Fruit fly (Drosophila melanogaster) whole organism, embryonic: ENCODE results near the gene Nnp-1.

Experiments used
- Adf1 ChIP-seq: fragments of 200-800 bp; sonication (Bioruptor generic); IDR thresholded peaks from 2 replicates; pipeline ENCODE4 v1.3.6; 2022; ENCODE audit warnings: missing biosample characterization, missing genetic modification characterization
- Aef1 ChIP-seq: fragments of 200-800 bp; sonication (Bioruptor generic); IDR thresholded peaks from 3 replicates; pipeline ENCODE4 v1.3.6; 2022; ENCODE audit warnings: missing biosample characterization, missing genetic modification characterization
- Atf-2 ChIP-seq: fragments of 200-800 bp; sonication (Bioruptor generic); optimal IDR thresholded peaks from 2 replicates; lab custom pipeline; 2016; ENCODE audit warnings: missing biosample characterization, missing genetic modification characterization
- Atf3 ChIP-seq: fragments of 200-800 bp; sonication (Bioruptor generic); optimal IDR thresholded peaks from 3 replicates; lab custom pipeline; 2016; ENCODE audit warnings: missing biosample characterization, missing genetic modification characterization
- CG11093 ChIP-seq: fragments of 200-800 bp; sonication (Bioruptor generic); IDR thresholded peaks from 3 replicates; pipeline ENCODE4 v1.3.6; 2022; ENCODE audit warnings: missing biosample characterization, missing genetic modification characterization
- CG12104 ChIP-seq: fragments of 200-800 bp; sonication (Bioruptor generic); optimal IDR thresholded peaks from 3 replicates; lab custom pipeline; 2016; ENCODE audit warnings: missing biosample characterization, missing genetic modification characterization
- CG12299 ChIP-seq: fragments of 200-800 bp; sonication (Bioruptor generic); optimal IDR thresholded peaks from 2 replicates; lab custom pipeline; 2018; ENCODE audit warnings: missing biosample characterization, mild to moderate bottlenecking, missing genetic modification characterization
- CG12391 ChIP-seq: fragments of 200-800 bp; sonication (Bioruptor generic); optimal IDR thresholded peaks from 3 replicates; lab custom pipeline; 2018; ENCODE audit warnings: missing biosample characterization, mild to moderate bottlenecking, missing genetic modification characterization, moderate library complexity
- CG13296 ChIP-seq: fragments of 200-800 bp; sonication (Bioruptor generic); optimal IDR thresholded peaks from 3 replicates; lab custom pipeline; 2018; ENCODE audit warnings: missing biosample characterization, mild to moderate bottlenecking, missing genetic modification characterization
- CG14860 ChIP-seq: fragments of 200-800 bp; sonication (Bioruptor generic); IDR thresholded peaks from 3 replicates; pipeline ENCODE4 v1.3.6; 2022; ENCODE audit warnings: missing biosample characterization, missing genetic modification characterization; ENCODE audit not compliant: partially characterized antibody
- CG15011 ChIP-seq: fragments of 200-800 bp; sonication (Bioruptor generic); optimal IDR thresholded peaks from 3 replicates; lab custom pipeline; 2018; ENCODE audit warnings: missing biosample characterization, mild to moderate bottlenecking, missing genetic modification characterization
- CG15601 ChIP-seq: fragments of 200-800 bp; sonication (Bioruptor generic); optimal IDR thresholded peaks from 3 replicates; lab custom pipeline; 2019; ENCODE audit warnings: missing biosample characterization, mild to moderate bottlenecking, missing genetic modification characterization, moderate library complexity
- CG1603 ChIP-seq: fragments of 200-800 bp; sonication (Bioruptor generic); optimal IDR thresholded peaks from 2 replicates; lab custom pipeline; 2019; ENCODE audit warnings: missing biosample characterization, mild to moderate bottlenecking, missing genetic modification characterization, moderate library complexity
- CG17328 ChIP-seq: fragments of 200-800 bp; sonication (Bioruptor generic); IDR thresholded peaks from 2 replicates; pipeline ENCODE4 v1.3.6; 2022; ENCODE audit warnings: missing biosample characterization, missing genetic modification characterization
- CG3407 ChIP-seq: fragments of 200-800 bp; sonication (Bioruptor generic); optimal IDR thresholded peaks from 2 replicates; lab custom pipeline; 2018; ENCODE audit warnings: missing biosample characterization, mild to moderate bottlenecking, missing genetic modification characterization
- CG3847 ChIP-seq: fragments of 200-800 bp; sonication (Bioruptor generic); IDR thresholded peaks from 2 replicates; pipeline ENCODE4 v1.3.6; 2022; ENCODE audit warnings: missing biosample characterization, missing genetic modification characterization
- CG4360 ChIP-seq: fragments of 200-800 bp; sonication (Bioruptor generic); IDR thresholded peaks from 2 replicates; pipeline ENCODE4 v1.3.6; 2022; ENCODE audit warnings: missing biosample characterization, missing genetic modification characterization
- CG6683 ChIP-seq: fragments of 200-800 bp; sonication (Bioruptor generic); optimal IDR thresholded peaks from 2 replicates; lab custom pipeline; 2017; ENCODE audit warnings: missing biosample characterization, mild to moderate bottlenecking, missing genetic modification characterization, missing genetic modification reagents
- CG8290 ChIP-seq, 3 experiments: fragments of 200-800 bp; sonication (Bioruptor generic); optimal IDR thresholded peaks; 2 replicates each; lab custom pipeline; 2016 to 2019; ENCODE audit warnings: missing biosample characterization in 3 of 3, missing genetic modification characterization in 3 of 3, mild to moderate bottlenecking in 2 of 3, moderate library complexity in 1 of 3
- CG9609 ChIP-seq: fragments of 200-800 bp; sonication (Bioruptor generic); optimal IDR thresholded peaks from 3 replicates; lab custom pipeline; 2016; ENCODE audit warnings: missing biosample characterization, missing genetic modification characterization
- CkIIα-i1 ChIP-seq: fragments of 200-800 bp; sonication (Bioruptor generic); IDR thresholded peaks from 2 replicates; pipeline ENCODE4 v1.3.6; 2022; ENCODE audit warnings: missing biosample characterization, missing genetic modification characterization
- D19B ChIP-seq: fragments of 200-800 bp; sonication (Bioruptor generic); optimal IDR thresholded peaks from 2 replicates; lab custom pipeline; 2017; ENCODE audit warnings: missing biosample characterization, mild to moderate bottlenecking, missing genetic modification characterization
- Mad ChIP-seq: fragments of 200-800 bp; sonication (Bioruptor generic); optimal IDR thresholded peaks from 2 replicates; lab custom pipeline; 2016; ENCODE audit warnings: missing biosample characterization, missing genetic modification characterization
- NfI ChIP-seq: fragments of 200-800 bp; sonication (Bioruptor generic); optimal IDR thresholded peaks from 3 replicates; lab custom pipeline; 2018; ENCODE audit warnings: missing biosample characterization, mild to moderate bottlenecking, missing genetic modification characterization, moderate library complexity
- Oli ChIP-seq: fragments of 200-800 bp; sonication (Bioruptor generic); optimal IDR thresholded peaks from 2 replicates; lab custom pipeline; 2018; ENCODE audit warnings: missing biosample characterization, mild to moderate bottlenecking, missing genetic modification characterization, moderate library complexity
- Ptx1 ChIP-seq: fragments of 200-800 bp; sonication (Bioruptor generic); IDR thresholded peaks from 2 replicates; pipeline ENCODE4 v1.3.6; 2022; ENCODE audit warnings: missing biosample characterization, missing genetic modification characterization
- TFAM ChIP-seq: fragments of 200-800 bp; sonication (Bioruptor generic); optimal IDR thresholded peaks from 2 replicates; lab custom pipeline; 2017; ENCODE audit warnings: missing biosample characterization, missing genetic modification characterization, inconsistent platforms
- Taf1 ChIP-seq: fragments of 200-800 bp; sonication (Bioruptor generic); IDR thresholded peaks from 2 replicates; pipeline ENCODE4 v1.3.6; 2022; ENCODE audit warnings: missing biosample characterization, missing genetic modification characterization
- ap ChIP-seq: fragments of 200-800 bp; sonication (Bioruptor generic); IDR thresholded peaks from 2 replicates; pipeline ENCODE4 v1.3.6; 2022; ENCODE audit warnings: missing biosample characterization, missing genetic modification characterization
- ase ChIP-seq: fragments of 200-800 bp; sonication (Bioruptor generic); IDR thresholded peaks from 3 replicates; pipeline ENCODE4 v1.3.6; 2022; ENCODE audit warnings: missing biosample characterization, missing genetic modification characterization
- cg ChIP-seq: fragments of 200-800 bp; sonication (Bioruptor generic); optimal IDR thresholded peaks from 3 replicates; lab custom pipeline; 2019; ENCODE audit warnings: missing biosample characterization, mild to moderate bottlenecking, missing genetic modification characterization, moderate library complexity
- danr ChIP-seq: fragments of 200-800 bp; sonication (Bioruptor generic); IDR thresholded peaks from 2 replicates; pipeline ENCODE4 v1.3.6; 2022; ENCODE audit warnings: missing biosample characterization, missing genetic modification characterization
- fd3F ChIP-seq: fragments of 200-800 bp; sonication (Bioruptor generic); optimal IDR thresholded peaks from 2 replicates; lab custom pipeline; 2018; ENCODE audit warnings: missing biosample characterization, mild to moderate bottlenecking, missing genetic modification characterization, moderate library complexity
- gcm2 ChIP-seq: fragments of 200-800 bp; sonication (Bioruptor generic); optimal IDR thresholded peaks from 2 replicates; lab custom pipeline; 2016; ENCODE audit warnings: missing biosample characterization, missing genetic modification characterization
- hkb ChIP-seq, 2 experiments: fragments of 200-800 bp in 1 of 2; fragments of >200 bp in 1 of 2; sonication (Bioruptor generic) in 1 of 2; IDR thresholded peaks in 1 of 2; optimal IDR thresholded peaks in 1 of 2; 2 replicates each; pipeline versions ENCODE4 v1.3.6 to Lab custom; 2017 to 2022; ENCODE audit warnings: missing biosample characterization in 1 of 2, missing genetic modification characterization in 1 of 2
- hth ChIP-seq: fragments of >200 bp; optimal IDR thresholded peaks from 2 replicates; lab custom pipeline; 2017; ENCODE audit warnings: inconsistent platforms
- kay ChIP-seq: fragments of 200-800 bp; sonication (Bioruptor generic); optimal IDR thresholded peaks from 2 replicates; lab custom pipeline; 2016; ENCODE audit warnings: missing biosample characterization, missing genetic modification characterization
- nom ChIP-seq: fragments of 200-800 bp; sonication (Bioruptor generic); optimal IDR thresholded peaks from 2 replicates; lab custom pipeline; 2017; ENCODE audit warnings: missing biosample characterization, missing genetic modification characterization, mild to moderate bottlenecking, moderate library complexity, missing genetic modification reagents
- prd ChIP-seq, 3 experiments: fragments of >200 bp in 2 of 3; fragments of 200-800 bp in 1 of 3; sonication (Bioruptor generic) in 1 of 3; optimal IDR thresholded peaks in 2 of 3; IDR thresholded peaks in 1 of 3; 2 replicates in 2 of 3; 3 replicates in 1 of 3; pipeline versions ENCODE4 v1.3.6 to Lab custom; 2017 to 2022; ENCODE audit warnings: missing biosample characterization in 1 of 3, missing genetic modification characterization in 1 of 3
- pros ChIP-seq: fragments of 200-800 bp; sonication (Bioruptor generic); optimal IDR thresholded peaks from 3 replicates; lab custom pipeline; 2019; ENCODE audit warnings: missing biosample characterization, mild to moderate bottlenecking, missing genetic modification characterization, moderate library complexity
- pum ChIP-seq: fragments of 200-800 bp; sonication (Bioruptor generic); optimal IDR thresholded peaks from 2 replicates; lab custom pipeline; 2016; ENCODE audit warnings: missing biosample characterization, missing genetic modification characterization
- pzg ChIP-seq: fragments of 200-800 bp; sonication (Bioruptor generic); optimal IDR thresholded peaks from 3 replicates; lab custom pipeline; 2018; ENCODE audit warnings: missing biosample characterization, mild to moderate bottlenecking, missing genetic modification characterization, moderate library complexity
- sr ChIP-seq: fragments of 200-800 bp; sonication (Bioruptor generic); IDR thresholded peaks from 3 replicates; pipeline ENCODE4 v1.3.6; 2022; ENCODE audit warnings: missing biosample characterization, missing genetic modification characterization
- sug ChIP-seq: fragments of 200-800 bp; optimal IDR thresholded peaks from 2 replicates; lab custom pipeline; 2019; ENCODE audit warnings: missing biosample characterization, mild to moderate bottlenecking, missing genetic modification characterization, moderate library complexity
- tll ChIP-seq, 2 experiments: fragments of 200-800 bp in 1 of 2; fragments of >200 bp in 1 of 2; sonication (Bioruptor generic) in 1 of 2; optimal IDR thresholded peaks; 2 replicates each; lab custom pipeline; 2017 to 2019; ENCODE audit warnings: missing biosample characterization in 2 of 2, missing genetic modification characterization in 2 of 2, mild to moderate bottlenecking in 1 of 2, moderate library complexity in 1 of 2
- toy ChIP-seq: fragments of 200-800 bp; sonication (Bioruptor generic); IDR thresholded peaks from 2 replicates; pipeline ENCODE4 v1.3.6; 2022; ENCODE audit warnings: missing biosample characterization, missing genetic modification characterization
- twi ChIP-seq: fragments of 200-800 bp; optimal IDR thresholded peaks from 2 replicates; lab custom pipeline; 2019; ENCODE audit warnings: missing biosample characterization, mild to moderate bottlenecking, missing genetic modification characterization, moderate library complexity
- usp ChIP-seq: fragments of >200 bp; optimal IDR thresholded peaks from 2 replicates; lab custom pipeline; 2017; ENCODE audit warnings: missing biosample characterization, missing genetic modification characterization
- z ChIP-seq: fragments of 200-800 bp; sonication (Bioruptor generic); IDR thresholded peaks from 3 replicates; pipeline ENCODE4 v1.3.6; 2022; ENCODE audit warnings: missing biosample characterization, missing genetic modification characterization

Gene Nnp-1

DNA sequence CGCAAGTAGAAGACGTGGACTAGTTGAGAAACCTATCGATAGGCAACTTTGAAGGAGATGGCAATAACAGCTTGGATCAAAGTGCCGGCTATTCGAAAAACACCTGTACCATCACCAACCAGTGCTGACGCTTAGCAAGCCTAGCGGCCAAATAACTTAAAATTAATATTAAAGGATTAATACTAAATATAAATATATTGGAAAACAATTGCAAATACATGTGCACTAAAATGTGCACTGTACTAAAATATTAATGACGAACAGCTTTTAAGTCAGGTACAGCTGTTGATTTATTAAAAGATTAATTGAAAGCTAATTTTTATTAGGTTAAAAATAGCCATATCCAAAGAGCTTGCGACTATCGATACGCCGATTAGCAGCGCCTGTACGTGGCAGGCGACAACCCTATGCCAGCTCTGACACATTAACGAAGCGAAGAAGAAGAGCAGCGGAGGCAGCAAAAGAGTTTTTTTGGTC lies 12.5 kb upstream of the Nnp-1 start, which contains the start of the genes CG9302 and beta'COP:
TSS of gene CG9302 (minus strand) at position 51 of the 477 bp plus-strand sequence.
TSS of gene beta'COP (plus strand) at position 415 of the 477 bp plus-strand sequence.
- TF ChIP-seq CG12104 (GFP tag; lab: Kevin White, UChicago) (peak; percentile 64), NfI (GFP tag; lab: Kevin White, UChicago) (peak; percentile 69), z (no peak), ase (GFP tag; lab: Robert Waterston, UW) (no peak; the same call in 2 of the 3 replicates), cg (GFP tag; lab: Kevin White, UChicago) (no peak), Ptx1 (GFP tag; lab: Robert Waterston, UW) (peak; percentile 70), CG12299 (tag; lab: Kevin White, UChicago) (no peak), Atf3 (no peak), hth (no peak), Adf1 (GFP tag; lab: Robert Waterston, UW) (peak; percentile 48; the same call in 1 of the 2 replicates), nom (GFP tag; lab: Kevin White, UChicago) (no peak), Aef1 (GFP tag; lab: Robert Waterston, UW) (peak; percentile 59), prd (optimal IDR thresholded peaks at IDR 0.05; lab: Kevin White, UChicago) (no peak), prd (GFP tag; IDR thresholded peaks at IDR 0.05; lab: Robert Waterston, UW) (peak; percentile 75; the same call in 2 of the 3 replicates), ap (GFP tag; lab: Robert Waterston, UW) (no peak), TFAM (GFP tag; lab: Kevin White, UChicago) (no peak), CG3407 (GFP tag; lab: Kevin White, UChicago) (no peak), twi (tag; lab: Kevin White, UChicago) (peak; percentile 65), hkb (optimal IDR thresholded peaks at IDR 0.05; lab: Kevin White, UChicago) (no peak), hkb (GFP tag; IDR thresholded peaks at IDR 0.05; lab: Robert Waterston, UW) (no peak), CkIIα-i1 (GFP tag; lab: Robert Waterston, UW) (no peak), CG6683 (peak; percentile 14), CG15011 (GFP tag; lab: Kevin White, UChicago) (no peak), CG17328 (no peak), CG12391 (tag; lab: Kevin White, UChicago) (peak; percentile 85), pum (GFP tag; lab: Kevin White, UChicago) (peak; percentile 47), CG11093 (peak; percentile 44; the same call in 1 of the 3 replicates), fd3F (peak; percentile 56), Oli (tag; lab: Kevin White, UChicago) (peak; percentile 59), CG3847 (GFP tag; lab: Robert Waterston, UW) (peak; percentile 72; the same call in 1 of the 2 replicates), usp (no peak), pros (GFP tag; lab: Kevin White, UChicago) (no peak), Atf-2 (GFP tag; lab: Kevin White, UChicago) (peak; percentile 34), CG14860 (GFP tag; lab: Robert Waterston, UW) (peak; percentile 68; the same call in 2 of the 3 replicates), CG9609 (GFP tag; lab: Kevin White, UChicago) (no peak), sr (GFP tag; lab: Robert Waterston, UW) (no peak), CG13296 (GFP tag; lab: Kevin White, UChicago) (no peak), D19B (GFP tag; lab: Kevin White, UChicago) (no peak), CG1603 (tag; lab: Kevin White, UChicago) (no peak), tll (GFP tag; optimal IDR thresholded peaks at IDR 0.05; lab: Kevin White, UChicago) (peak in 1 of 2 experiments; percentile 3), gcm2 (no peak), CG8290 (GFP tag; optimal IDR thresholded peaks at IDR 0.05; lab: Kevin White, UChicago) (peak; percentile 47), CG8290 (tag; optimal IDR thresholded peaks at IDR 0.05; lab: Kevin White, UChicago) (peak in 1 of 2 experiments; percentile 15), pzg (GFP tag; lab: Kevin White, UChicago) (peak; percentile 35), toy (GFP tag; lab: Robert Waterston, UW) (no peak), danr (peak; percentile 47; the same call in 1 of the 2 replicates), Taf1 (GFP tag; lab: Robert Waterston, UW) (0 out of 2 replicates have a peak, but pooled peaks have one; percentile 24), CG4360 (GFP tag; lab: Robert Waterston, UW) (no peak), kay (GFP tag; lab: Kevin White, UChicago) (peak; percentile 75), sug (peak; percentile 85), CG15601 (tag; lab: Kevin White, UChicago) (peak; percentile 68), Mad (GFP tag; lab: Kevin White, UChicago) (peak; percentile 47)
